Worm (Caenorhabditis elegans) whole organism, late embryonic: ENCODE measurements around the gene algn-9.

ENCODE experiments used
- C08G9.2 ChIP-seq: sonication (generic microtip); optimal IDR thresholded peaks from 2 replicates; lab custom pipeline; 2016; ENCODE audit warnings: mild to moderate bottlenecking, missing genetic modification characterization, moderate library complexity, missing compliant biosample characterization
- C38D4.7 ChIP-seq: fragments of 200-800 bp; sonication (Bioruptor generic); optimal IDR thresholded peaks from 2 replicates; lab custom pipeline; 2018; ENCODE audit warnings: mild to moderate bottlenecking, missing genetic modification characterization, moderate library complexity, missing compliant biosample characterization
- K09A11.1 ChIP-seq: sonication (generic microtip); optimal IDR thresholded peaks from 2 replicates; lab custom pipeline; 2017; ENCODE audit warnings: antibody characterized with exemption, mild to moderate bottlenecking, missing genetic modification characterization, missing compliant biosample characterization; ENCODE audit not compliant: insufficient read depth
- T23F11.4 ChIP-seq: fragments of 200-800 bp; sonication (Bioruptor generic); optimal IDR thresholded peaks from 2 replicates; lab custom pipeline; 2018; ENCODE audit warnings: mild to moderate bottlenecking, missing genetic modification characterization, missing compliant biosample characterization
- Y22D7AL.16 ChIP-seq: sonication (generic microtip); optimal IDR thresholded peaks from 2 replicates; lab custom pipeline; 2016; ENCODE audit warnings: missing genetic modification characterization, missing compliant biosample characterization
- ahr-1 ChIP-seq: sonication (generic microtip); optimal IDR thresholded peaks from 2 replicates; lab custom pipeline; 2016; ENCODE audit warnings: missing genetic modification characterization, missing compliant biosample characterization
- ama-1 ChIP-seq: fragments of 150-350 bp; optimal IDR thresholded peaks from 2 replicates; lab custom pipeline; 2014
- ceh-14 ChIP-seq: sonication (generic microtip); optimal IDR thresholded peaks from 2 replicates; lab custom pipeline; 2016; ENCODE audit warnings: missing genotype, missing genetic modification characterization, missing compliant biosample characterization
- ceh-19 ChIP-seq: fragments of 200-800 bp; sonication (Bioruptor generic); optimal IDR thresholded peaks from 2 replicates; lab custom pipeline; 2018; ENCODE audit warnings: mild to moderate bottlenecking, missing genetic modification characterization, missing compliant biosample characterization
- ceh-2 ChIP-seq: sonication (generic microtip); optimal IDR thresholded peaks from 2 replicates; lab custom pipeline; 2016; ENCODE audit warnings: missing genotype, missing genetic modification characterization, missing compliant biosample characterization
- ceh-22 ChIP-seq: sonication (generic microtip); optimal IDR thresholded peaks from 2 replicates; lab custom pipeline; 2017; ENCODE audit warnings: missing biosample characterization, missing genetic modification characterization
- ceh-45 ChIP-seq: fragments of 200-800 bp; sonication (Bioruptor generic); IDR thresholded peaks from 2 replicates; pipeline ENCODE4 v1.3.6; 2022; ENCODE audit warnings: missing genetic modification reagents, missing genetic modification characterization, missing compliant biosample characterization
- ceh-48 ChIP-seq: sonication (generic microtip); optimal IDR thresholded peaks from 2 replicates; lab custom pipeline; 2016; ENCODE audit warnings: missing genetic modification characterization, inconsistent platforms, missing compliant biosample characterization
- ceh-6 ChIP-seq: fragments of 200-800 bp; sonication (Bioruptor generic); optimal IDR thresholded peaks from 2 replicates; lab custom pipeline; 2018; ENCODE audit warnings: mild to moderate bottlenecking, missing genetic modification characterization, missing compliant biosample characterization
- ceh-9 ChIP-seq: sonication (generic microtip); optimal IDR thresholded peaks from 2 replicates; lab custom pipeline; 2016; ENCODE audit warnings: mild to moderate bottlenecking, missing genetic modification characterization, inconsistent platforms, missing compliant biosample characterization
- dmd-4 ChIP-seq: sonication (generic microtip); optimal IDR thresholded peaks from 2 replicates; lab custom pipeline; 2016; ENCODE audit warnings: borderline replicate concordance, missing genetic modification characterization, missing compliant biosample characterization
- dve-1 ChIP-seq: sonication (generic microtip); optimal IDR thresholded peaks from 2 replicates; lab custom pipeline; 2017; ENCODE audit warnings: antibody characterized with exemption, mild to moderate bottlenecking, missing genetic modification characterization, missing compliant biosample characterization
- elt-2 ChIP-seq: sonication (generic microtip); optimal IDR thresholded peaks from 2 replicates; lab custom pipeline; 2016; ENCODE audit warnings: missing genetic modification reagents, missing genetic modification characterization, missing compliant biosample characterization
- elt-4 ChIP-seq: sonication (generic microtip); optimal IDR thresholded peaks from 2 replicates; lab custom pipeline; 2016; ENCODE audit warnings: missing genetic modification characterization, missing compliant biosample characterization
- ets-4 ChIP-seq: sonication (generic microtip); optimal IDR thresholded peaks from 2 replicates; lab custom pipeline; 2016; ENCODE audit warnings: missing genetic modification characterization, missing compliant biosample characterization
- eyg-1 ChIP-seq: sonication (generic microtip); optimal IDR thresholded peaks from 2 replicates; lab custom pipeline; 2016; ENCODE audit warnings: missing genotype, missing genetic modification characterization, missing compliant biosample characterization
- fax-1 ChIP-seq: sonication (generic microtip); optimal IDR thresholded peaks from 2 replicates; lab custom pipeline; 2016; ENCODE audit warnings: missing genotype, missing genetic modification characterization, missing compliant biosample characterization
- fkh-10 ChIP-seq: fragments of 150-350 bp; optimal IDR thresholded peaks from 2 replicates; lab custom pipeline; 2014; ENCODE audit warnings: missing biosample characterization, missing genetic modification reagents, missing genetic modification characterization
- fkh-6 ChIP-seq: sonication (generic microtip); optimal IDR thresholded peaks from 2 replicates; lab custom pipeline; 2016; ENCODE audit warnings: missing genetic modification characterization, missing compliant biosample characterization
- gmeb-2 ChIP-seq: sonication (generic microtip); optimal IDR thresholded peaks from 2 replicates; lab custom pipeline; 2016; ENCODE audit warnings: missing genetic modification characterization, inconsistent platforms, missing compliant biosample characterization
- hlh-15 ChIP-seq: sonication (generic microtip); optimal IDR thresholded peaks from 2 replicates; lab custom pipeline; 2016; ENCODE audit warnings: missing genetic modification characterization, missing compliant biosample characterization
- hlh-30 ChIP-seq: sonication (generic microtip); optimal IDR thresholded peaks from 2 replicates; lab custom pipeline; 2017; ENCODE audit warnings: antibody characterized with exemption, missing genetic modification characterization, missing compliant biosample characterization; ENCODE audit not compliant: insufficient read depth
- lim-6 ChIP-seq: sonication (generic microtip); optimal IDR thresholded peaks from 2 replicates; lab custom pipeline; 2016; ENCODE audit warnings: missing genetic modification characterization, missing compliant biosample characterization
- lin-11 ChIP-seq: fragments of 200-800 bp; sonication (Bioruptor generic); optimal IDR thresholded peaks from 2 replicates; lab custom pipeline; 2018; ENCODE audit warnings: mild to moderate bottlenecking, missing genetic modification characterization, missing compliant biosample characterization
- madf-2 ChIP-seq: sonication (generic microtip); optimal IDR thresholded peaks from 2 replicates; lab custom pipeline; 2017; ENCODE audit warnings: missing genetic modification characterization, missing compliant biosample characterization
- mec-3 ChIP-seq: sonication (generic microtip); optimal IDR thresholded peaks from 2 replicates; lab custom pipeline; 2016; ENCODE audit warnings: borderline replicate concordance, missing genetic modification characterization, missing compliant biosample characterization
- nfya-1 ChIP-seq: sonication (generic microtip); optimal IDR thresholded peaks from 2 replicates; lab custom pipeline; 2017; ENCODE audit warnings: missing genetic modification characterization, mild to moderate bottlenecking, missing compliant biosample characterization, antibody characterized with exemption, moderate library complexity
- nhr-11 ChIP-seq: fragments of 150-350 bp; optimal IDR thresholded peaks from 2 replicates; lab custom pipeline; 2014; ENCODE audit warnings: missing biosample characterization, missing genetic modification characterization
- nhr-232 ChIP-seq: sonication (generic microtip); optimal IDR thresholded peaks from 2 replicates; lab custom pipeline; 2016; ENCODE audit warnings: missing genetic modification characterization, missing compliant biosample characterization
- odd-2 ChIP-seq: sonication (generic microtip); optimal IDR thresholded peaks from 2 replicates; lab custom pipeline; 2017; ENCODE audit warnings: antibody characterized with exemption, mild to moderate bottlenecking, missing genetic modification characterization, missing compliant biosample characterization
- pax-1 ChIP-seq: fragments of 150-350 bp; optimal IDR thresholded peaks from 2 replicates; lab custom pipeline; 2014; ENCODE audit warnings: missing biosample characterization, missing genetic modification characterization
- pha-2 ChIP-seq: sonication (generic microtip); optimal IDR thresholded peaks from 2 replicates; lab custom pipeline; 2017; ENCODE audit warnings: mild to moderate bottlenecking, missing genetic modification characterization, missing compliant biosample characterization
- pha-4 ChIP-seq: fragments of 150-350 bp; optimal IDR thresholded peaks from 2 replicates; lab custom pipeline; 2018; ENCODE audit warnings: missing biosample characterization, missing genetic modification reagents, missing genetic modification characterization
- pqm-1 ChIP-seq: sonication (generic microtip); optimal IDR thresholded peaks from 2 replicates; lab custom pipeline; 2016; ENCODE audit warnings: missing genetic modification characterization, missing compliant biosample characterization
- rnt-1 ChIP-seq: sonication (generic microtip); optimal IDR thresholded peaks from 2 replicates; lab custom pipeline; 2016; ENCODE audit warnings: missing genetic modification characterization, missing compliant biosample characterization
- sox-4 ChIP-seq: sonication (generic microtip); optimal IDR thresholded peaks from 2 replicates; lab custom pipeline; 2017; ENCODE audit warnings: mild to moderate bottlenecking, missing genetic modification characterization, inconsistent platforms, missing compliant biosample characterization
- syd-9 ChIP-seq: sonication (generic microtip); optimal IDR thresholded peaks from 2 replicates; lab custom pipeline; 2016; ENCODE audit warnings: mild to moderate bottlenecking, missing genetic modification characterization, moderate library complexity, missing compliant biosample characterization
- tbx-2 ChIP-seq: sonication (generic microtip); optimal IDR thresholded peaks from 2 replicates; lab custom pipeline; 2016; ENCODE audit warnings: missing genetic modification characterization, missing compliant biosample characterization
- ttx-3 ChIP-seq: sonication (generic microtip); optimal IDR thresholded peaks from 2 replicates; lab custom pipeline; 2016; ENCODE audit warnings: missing genetic modification reagents, missing genetic modification characterization, missing compliant biosample characterization
- unc-3 ChIP-seq, 2 experiments: fragments of 200-800 bp in 1 of 2; sonication (Bioruptor generic) in 1 of 2; sonication (generic microtip) in 1 of 2; conservative IDR thresholded peaks in 1 of 2; optimal IDR thresholded peaks in 1 of 2; 2 replicates each; pipeline versions ENCODE4 v1.3.6 to Lab custom; 2016 to 2022; ENCODE audit warnings: missing compliant biosample characterization in 2 of 2, missing genetic modification characterization in 2 of 2, missing genetic modification reagents in 1 of 2
- unc-42 ChIP-seq: sonication (generic microtip); optimal IDR thresholded peaks from 2 replicates; lab custom pipeline; 2016; ENCODE audit warnings: missing genotype, missing genetic modification characterization, missing compliant biosample characterization
- unc-55 ChIP-seq: sonication (generic microtip); optimal IDR thresholded peaks from 2 replicates; lab custom pipeline; 2017; ENCODE audit warnings: missing biosample characterization, missing genetic modification reagents, missing genetic modification characterization
- unc-86 ChIP-seq: sonication (generic microtip); optimal IDR thresholded peaks from 2 replicates; lab custom pipeline; 2016; ENCODE audit warnings: missing genetic modification characterization, missing compliant biosample characterization

The algn-9 gene

DNA sequence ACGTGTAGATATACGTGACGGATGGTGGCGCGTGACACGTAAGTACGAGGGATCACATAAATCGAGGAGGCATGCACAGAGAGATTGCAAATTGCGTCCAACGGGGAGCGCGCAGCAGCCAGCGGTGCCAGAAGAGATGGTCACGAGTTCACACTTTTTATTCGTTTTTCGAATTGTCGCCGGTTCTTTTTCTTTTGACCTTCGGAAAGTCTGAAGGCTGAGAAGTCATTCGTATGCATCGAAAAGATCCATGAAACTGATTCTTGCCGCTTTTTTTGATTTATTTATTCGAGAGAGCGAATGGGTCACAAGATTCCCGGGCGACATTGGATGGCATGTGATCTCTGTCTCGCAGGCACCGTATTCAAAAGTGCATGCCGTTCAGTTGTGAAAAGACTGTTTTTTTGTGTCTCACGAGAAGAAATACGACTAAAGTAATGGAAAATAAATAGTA is 25.1 kb upstream of the algn-9 start (continued):
- TF ChIP-seq Y22D7AL.16 (tag; lab: Kevin White, UChicago) (no peak), ama-1 (lab: Kevin White, UChicago) (no peak), unc-3 (GFP tag; conservative IDR thresholded peaks at IDR 0.05; lab: Robert Waterston, UW) (no peak), unc-3 (tag; optimal IDR thresholded peaks at IDR 0.05; lab: Kevin White, UChicago) (no peak), ceh-48 (no peak), lin-11 (tag; lab: Kevin White, UChicago) (no peak), ceh-45 (GFP tag; lab: Robert Waterston, UW) (no peak), ahr-1 (no peak), nfya-1 (peak; percentile 24), ceh-14 (tag; lab: Kevin White, UChicago) (no peak), elt-2 (tag; lab: Kevin White, UChicago) (no peak), dmd-4 (no peak), C38D4.7 (GFP tag; lab: Kevin White, UChicago) (no peak), pha-2 (tag; lab: Kevin White, UChicago) (no peak), odd-2 (tag; lab: Kevin White, UChicago) (no peak), K09A11.1 (no peak), unc-42 (peak; percentile 49), sox-4 (tag; lab: Kevin White, UChicago) (no peak), C08G9.2 (tag; lab: Kevin White, UChicago) (no peak), ceh-2 (tag; lab: Kevin White, UChicago) (no peak), rnt-1 (tag; lab: Kevin White, UChicago) (no peak), hlh-30 (tag; lab: Kevin White, UChicago) (peak; percentile 85), fkh-10 (GFP tag; lab: Kevin White, UChicago) (no peak), ttx-3 (tag; lab: Kevin White, UChicago) (no peak), gmeb-2 (tag; lab: Kevin White, UChicago) (no peak), pax-1 (tag; lab: Kevin White, UChicago) (no peak), tbx-2 (peak; percentile 11), dve-1 (tag; lab: Kevin White, UChicago) (no peak)
- TF ChIP-seq, all 69 proteins: peak for 6

DNA sequence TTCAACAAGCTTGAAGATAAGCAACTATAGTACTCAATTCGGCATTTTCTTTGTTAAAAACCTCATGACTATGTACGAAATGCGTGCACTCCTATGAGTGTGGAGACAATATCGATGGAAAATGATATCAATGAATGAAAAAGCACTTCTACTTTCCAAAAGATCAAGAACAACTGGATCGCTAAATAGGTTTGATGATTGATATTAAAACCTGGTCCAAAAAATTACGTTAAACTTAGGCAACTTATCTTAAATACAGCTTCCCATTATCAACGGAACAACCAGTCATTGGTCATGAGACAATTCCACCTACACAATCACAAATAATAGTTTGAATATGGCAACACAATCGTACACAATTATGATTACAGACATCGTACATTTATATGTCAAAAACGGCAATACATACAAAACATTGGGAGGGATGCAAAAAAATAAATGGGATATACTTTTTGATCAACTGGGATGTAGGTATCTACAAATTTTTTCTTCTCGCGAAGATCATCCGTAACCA is 24.4 kb upstream of the algn-9 start:
- TF ChIP-seq nfya-1 = no peak
- no peak for TF ChIP-seq nhr-11 (tag; lab: Kevin White, UChicago)
- no peak for TF ChIP-seq eyg-1 (tag; lab: Kevin White, UChicago)
- TF ChIP-seq ama-1 (lab: Kevin White, UChicago) = no peak
- TF ChIP-seq elt-2 (tag; lab: Kevin White, UChicago) = no peak
- no peak for TF ChIP-seq C38D4.7 (GFP tag; lab: Kevin White, UChicago)
- TF ChIP-seq mec-3 (tag; lab: Kevin White, UChicago) = no peak
- no peak for TF ChIP-seq ceh-9
- TF ChIP-seq ceh-22 (tag; lab: Kevin White, UChicago) = no peak
- TF ChIP-seq pax-1 (tag; lab: Kevin White, UChicago) = no peak
- TF ChIP-seq Y22D7AL.16 (tag; lab: Kevin White, UChicago) = no peak
- TF ChIP-seq syd-9 (tag; lab: Kevin White, UChicago) = no peak
- no peak for TF ChIP-seq K09A11.1
- no peak for TF ChIP-seq nhr-232 (tag; lab: Kevin White, UChicago)
- TF ChIP-seq ceh-6 = no peak
- TF ChIP-seq elt-4 (tag; lab: Kevin White, UChicago) = no peak
- TF ChIP-seq T23F11.4 (GFP tag; lab: Kevin White, UChicago) = no peak
- TF ChIP-seq, all 69 proteins: peak for 0

DNA sequence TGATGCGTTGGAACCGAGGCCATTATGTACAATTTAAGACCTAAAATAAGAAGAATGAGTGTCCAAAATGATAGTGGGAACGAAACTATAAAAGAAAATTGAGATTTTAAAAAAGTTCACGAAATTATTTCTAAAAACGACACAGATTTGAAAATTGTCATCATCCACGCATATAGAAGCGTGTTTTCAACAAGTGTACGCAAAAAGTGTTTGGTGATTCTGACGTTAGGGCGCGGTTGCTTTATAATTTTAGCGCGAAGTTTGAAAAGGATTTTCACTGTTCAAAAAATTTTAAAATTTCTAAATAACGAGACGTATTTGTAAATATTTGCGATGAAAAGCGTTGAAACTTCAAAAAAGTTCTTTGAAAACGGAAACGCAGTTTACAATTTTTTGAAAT is 20.8 kb upstream of the algn-9 start, which contains the start of gene cdc-48.1:
TSS of gene cdc-48.1 (minus strand) at position 40 of the 400 bp plus-strand sequence.
- TF ChIP-seq K09A11.1 (peak; percentile 90), ceh-45 (GFP tag; lab: Robert Waterston, UW) (peak; percentile 68; the same call in 1 of the 2 replicates), ceh-9 (no peak), lim-6 (tag; lab: Kevin White, UChicago) (peak; percentile 89), C38D4.7 (GFP tag; lab: Kevin White, UChicago) (peak; percentile 46), unc-86 (tag; lab: Kevin White, UChicago) (peak; percentile 97), hlh-15 (tag; lab: Kevin White, UChicago) (peak; percentile 35), dmd-4 (peak; percentile 70), ets-4 (tag; lab: Kevin White, UChicago) (peak; percentile 95), fkh-6 (peak; percentile 24), unc-55 (GFP tag; lab: Kevin White, UChicago) (peak; percentile 95), ama-1 (lab: Kevin White, UChicago) (no peak), dve-1 (tag; lab: Kevin White, UChicago) (peak; percentile 99), pqm-1 (tag; lab: Kevin White, UChicago) (peak; percentile 77), fax-1 (tag; lab: Kevin White, UChicago) (peak; percentile 72), madf-2 (tag; lab: Kevin White, UChicago) (peak; percentile 81), odd-2 (tag; lab: Kevin White, UChicago) (no peak), ceh-19 (peak; percentile 84), pha-4 (no peak)
